Fruit fly (Drosophila melanogaster) whole organism, adult: Measurements from ENCODE around the gene trbd.

ENCODE experiments used
- CG1620 ChIP-seq: fragments of 200-800 bp; sonication (Bioruptor generic); optimal IDR thresholded peaks from 2 replicates; lab custom pipeline; 2016; ENCODE audit warnings: missing biosample characterization, missing genetic modification characterization
- CG5204 ChIP-seq: fragments of 200-800 bp; sonication (Bioruptor generic); optimal IDR thresholded peaks from 2 replicates; lab custom pipeline; 2016; ENCODE audit warnings: missing biosample characterization, missing genetic modification characterization

dm6 chr3R:9701897-9702296, 8.9 kb downstream of the trbd start:
- TF ChIP-seq CG1620 (no peak), CG5204 (GFP tag; lab: Kevin White, UChicago) (no peak)
